Worm (Caenorhabditis elegans) whole organism, young adult: ENCODE results near the gene aakg-5.

Experiments used
- C06A6.2 ChIP-seq: fragments of 200-800 bp; sonication (Bioruptor generic); conservative IDR thresholded peaks from 2 replicates; pipeline ENCODE4 v1.3.6; 2022; ENCODE audit warnings: missing genetic modification characterization, missing compliant biosample characterization
- F10E7.11 ChIP-seq: sonication (generic microtip); optimal IDR thresholded peaks from 2 replicates; lab custom pipeline; 2017; ENCODE audit warnings: mild to moderate bottlenecking, missing genetic modification characterization, moderate library complexity, missing compliant biosample characterization
- F22D6.2 ChIP-seq: sonication (generic microtip); optimal IDR thresholded peaks from 2 replicates; lab custom pipeline; 2016; ENCODE audit warnings: mild to moderate bottlenecking, missing genetic modification characterization, missing compliant biosample characterization
- F23B12.7 ChIP-seq: sonication (generic microtip); optimal IDR thresholded peaks from 2 replicates; lab custom pipeline; 2017; ENCODE audit warnings: missing genetic modification characterization, mild to moderate bottlenecking, missing compliant biosample characterization, antibody characterized with exemption, moderate library complexity; ENCODE audit not compliant: insufficient read depth
- F49E8.2 ChIP-seq: sonication (generic microtip); optimal IDR thresholded peaks from 3 replicates; lab custom pipeline; 2017; ENCODE audit warnings: missing genetic modification characterization, mild to moderate bottlenecking, missing compliant biosample characterization, antibody characterized with exemption, moderate library complexity; ENCODE audit not compliant: insufficient read depth
- F55B11.4 ChIP-seq: sonication (generic microtip); optimal IDR thresholded peaks from 2 replicates; lab custom pipeline; 2016; ENCODE audit warnings: missing compliant biosample characterization, missing genetic modification characterization, borderline replicate concordance; ENCODE audit not compliant: insufficient read depth
- K11D2.4 ChIP-seq: fragments of 200-800 bp; sonication (Bioruptor generic); IDR thresholded peaks from 2 replicates; pipeline ENCODE4 v1.3.6; 2022; ENCODE audit warnings: missing genetic modification reagents, missing genetic modification characterization, missing compliant biosample characterization
- Y53F4B.3 ChIP-seq: fragments of 200-800 bp; sonication (Bioruptor generic); IDR thresholded peaks from 2 replicates; pipeline ENCODE4 v1.3.6; 2022; ENCODE audit warnings: missing genetic modification reagents, missing genetic modification characterization, missing compliant biosample characterization
- Y67H2A.10 ChIP-seq: fragments of 200-800 bp; sonication (Bioruptor generic); conservative IDR thresholded peaks from 2 replicates; pipeline ENCODE4 v1.3.6; 2022; ENCODE audit warnings: missing genetic modification reagents, missing genetic modification characterization, missing compliant biosample characterization
- ZK185.1 ChIP-seq: sonication (generic microtip); optimal IDR thresholded peaks from 2 replicates; lab custom pipeline; 2016; ENCODE audit warnings: mild to moderate bottlenecking, missing genetic modification characterization, missing compliant biosample characterization; ENCODE audit not compliant: poor library complexity, severe bottlenecking
- akir-1 ChIP-seq: fragments of 200-800 bp; sonication (Bioruptor generic); optimal IDR thresholded peaks from 2 replicates; lab custom pipeline; 2018; ENCODE audit warnings: mild to moderate bottlenecking, missing genetic modification characterization, moderate library complexity, missing compliant biosample characterization
- aptf-2 ChIP-seq: fragments of 200-800 bp; sonication (Bioruptor generic); conservative IDR thresholded peaks from 2 replicates; pipeline ENCODE4 v1.3.6; 2022; ENCODE audit warnings: missing genetic modification reagents, missing genetic modification characterization, missing compliant biosample characterization
- attf-3 ChIP-seq: fragments of 200-800 bp; sonication (Bioruptor generic); conservative IDR thresholded peaks from 2 replicates; pipeline ENCODE4 v1.3.6; 2022; ENCODE audit warnings: missing genetic modification reagents, missing genetic modification characterization, missing compliant biosample characterization
- attf-5 ChIP-seq: fragments of 200-800 bp; sonication (Bioruptor generic); optimal IDR thresholded peaks from 2 replicates; lab custom pipeline; 2018; ENCODE audit warnings: mild to moderate bottlenecking, missing genetic modification characterization, missing compliant biosample characterization
- bed-1 ChIP-seq: fragments of 200-800 bp; sonication (Bioruptor generic); IDR thresholded peaks from 2 replicates; pipeline ENCODE4 v1.3.6; 2022; ENCODE audit warnings: missing genetic modification reagents, missing genetic modification characterization, missing compliant biosample characterization
- bed-2 ChIP-seq: fragments of 200-800 bp; sonication (Bioruptor generic); IDR thresholded peaks from 2 replicates; pipeline ENCODE4 v1.3.6; 2022; ENCODE audit warnings: missing genetic modification reagents, missing genetic modification characterization, missing compliant biosample characterization
- ceh-100 ChIP-seq: fragments of 200-800 bp; sonication (Bioruptor generic); IDR thresholded peaks from 2 replicates; pipeline ENCODE4 v1.3.6; 2022; ENCODE audit warnings: missing genetic modification reagents, missing genetic modification characterization, missing compliant biosample characterization
- ceh-91 ChIP-seq: fragments of 200-800 bp; sonication (Bioruptor generic); IDR thresholded peaks from 2 replicates; pipeline ENCODE4 v1.3.6; 2022; ENCODE audit warnings: missing genetic modification reagents, missing genetic modification characterization, missing compliant biosample characterization
- die-1 ChIP-seq: sonication (generic microtip); optimal IDR thresholded peaks from 2 replicates; lab custom pipeline; 2016; ENCODE audit warnings: missing genotype, mild to moderate bottlenecking, missing genetic modification characterization, missing compliant biosample characterization
- egl-44 ChIP-seq: fragments of 200-800 bp; sonication (Bioruptor generic); IDR thresholded peaks from 2 replicates; pipeline ENCODE4 v1.3.6; 2022; ENCODE audit warnings: missing genetic modification reagents, missing genetic modification characterization, missing compliant biosample characterization
- hlh-26 ChIP-seq: fragments of 200-800 bp; sonication (Bioruptor generic); conservative IDR thresholded peaks from 2 replicates; pipeline ENCODE4 v1.3.6; 2022; ENCODE audit warnings: missing genetic modification reagents, missing genetic modification characterization, missing compliant biosample characterization
- hmg-20 ChIP-seq: fragments of 200-800 bp; sonication (Bioruptor generic); IDR thresholded peaks from 2 replicates; pipeline ENCODE4 v1.3.6; 2022; ENCODE audit warnings: missing genetic modification reagents, missing genetic modification characterization, missing compliant biosample characterization
- lag-1 ChIP-seq: fragments of 200-800 bp; sonication (Bioruptor generic); IDR thresholded peaks from 2 replicates; pipeline ENCODE4 v1.3.6; 2022; ENCODE audit warnings: missing genetic modification reagents, missing genetic modification characterization, missing compliant biosample characterization
- lin-40 ChIP-seq: sonication (generic microtip); optimal IDR thresholded peaks from 2 replicates; lab custom pipeline; 2016; ENCODE audit warnings: missing genetic modification characterization, mild to moderate bottlenecking, missing compliant biosample characterization, missing genotype, missing genetic modification reagents
- madf-10 ChIP-seq: sonication (generic microtip); optimal IDR thresholded peaks from 2 replicates; lab custom pipeline; 2016; ENCODE audit warnings: mild to moderate bottlenecking, missing genetic modification characterization, missing compliant biosample characterization
- madf-3 ChIP-seq: fragments of 200-800 bp; sonication (Bioruptor generic); IDR thresholded peaks from 2 replicates; pipeline ENCODE4 v1.3.6; 2022; ENCODE audit warnings: missing genetic modification reagents, missing genetic modification characterization, missing compliant biosample characterization
- madf-6 ChIP-seq: fragments of 200-800 bp; sonication (Bioruptor generic); IDR thresholded peaks from 2 replicates; pipeline ENCODE4 v1.3.6; 2022; ENCODE audit warnings: missing genetic modification reagents, missing genetic modification characterization, missing compliant biosample characterization
- mel-28 ChIP-seq: sonication (generic microtip); optimal IDR thresholded peaks from 2 replicates; lab custom pipeline; 2016; ENCODE audit warnings: borderline replicate concordance, mild to moderate bottlenecking, missing genetic modification characterization, missing compliant biosample characterization
- mes-4 ChIP-seq: sonication (generic microtip); optimal IDR thresholded peaks from 2 replicates; lab custom pipeline; 2016; ENCODE audit warnings: missing genotype, missing genetic modification characterization, missing compliant biosample characterization
- mxl-1 ChIP-seq: sonication (generic microtip); optimal IDR thresholded peaks from 2 replicates; lab custom pipeline; 2016; ENCODE audit warnings: missing genetic modification characterization, missing compliant biosample characterization
- nhr-179 ChIP-seq: sonication (generic microtip); optimal IDR thresholded peaks from 2 replicates; lab custom pipeline; 2016; ENCODE audit warnings: mild to moderate bottlenecking, missing genetic modification characterization, missing compliant biosample characterization
- nhr-27 ChIP-seq: fragments of 200-800 bp; sonication (Bioruptor generic); optimal IDR thresholded peaks from 2 replicates; lab custom pipeline; 2018; ENCODE audit warnings: mild to moderate bottlenecking, missing genetic modification characterization, moderate library complexity, missing compliant biosample characterization
- nhr-80 ChIP-seq: sonication (generic microtip); optimal IDR thresholded peaks from 2 replicates; lab custom pipeline; 2016; ENCODE audit warnings: missing genetic modification characterization, missing compliant biosample characterization
- pbrm-1 ChIP-seq: fragments of 200-800 bp; sonication (Bioruptor generic); IDR thresholded peaks from 2 replicates; pipeline ENCODE4 v1.3.6; 2022; ENCODE audit warnings: missing genetic modification reagents, missing genetic modification characterization, missing compliant biosample characterization
- rcor-1 ChIP-seq: fragments of 200-800 bp; sonication (Bioruptor generic); IDR thresholded peaks from 2 replicates; pipeline ENCODE4 v1.3.6; 2022; ENCODE audit warnings: missing genetic modification reagents, missing genetic modification characterization, missing compliant biosample characterization
- repo-1 ChIP-seq: sonication (generic microtip); optimal IDR thresholded peaks from 2 replicates; lab custom pipeline; 2017; ENCODE audit warnings: mild to moderate bottlenecking, missing genetic modification characterization, missing compliant biosample characterization
- rpc-1 ChIP-seq, 2 experiments: fragments of 150-350 bp in 1 of 2; sonication (generic microtip) in 1 of 2; optimal IDR thresholded peaks; 2 replicates each; lab custom pipeline; 2014 to 2018; ENCODE audit warnings: missing biosample characterization in 1 of 2, missing genetic modification characterization in 1 of 2, missing genetic modification reagents in 1 of 2, missing genotype in 1 of 2
- snpc-1.3 ChIP-seq: sonication (generic microtip); optimal IDR thresholded peaks from 2 replicates; lab custom pipeline; 2017; ENCODE audit warnings: missing genetic modification characterization, mild to moderate bottlenecking, missing compliant biosample characterization, antibody characterized with exemption, moderate library complexity, missing genotype, missing genetic modification reagents; ENCODE audit not compliant: insufficient read depth
- snpc-4 ChIP-seq, 5 experiments: fragments of 150-350 bp in 1 of 5; sonication (generic microtip) in 4 of 5; optimal IDR thresholded peaks; 2 replicates each; lab custom pipeline; 2014 to 2018; ENCODE audit warnings: missing genetic modification characterization in 5 of 5, missing biosample characterization in 3 of 5, antibody characterized with exemption in 2 of 5, mild to moderate bottlenecking in 2 of 5, missing compliant biosample characterization in 2 of 5, missing genotype in 2 of 5, moderate library complexity in 2 of 5, missing genetic modification reagents in 1 of 5
- somi-1 ChIP-seq: fragments of 200-800 bp; sonication (Bioruptor generic); optimal IDR thresholded peaks from 2 replicates; lab custom pipeline; 2018; ENCODE audit warnings: mild to moderate bottlenecking, missing genetic modification characterization, missing compliant biosample characterization
- tbp1 ChIP-seq: fragments of 200-800 bp; sonication (Bioruptor generic); optimal IDR thresholded peaks from 2 replicates; lab custom pipeline; 2018; ENCODE audit warnings: mild to moderate bottlenecking, missing genetic modification characterization, missing compliant biosample characterization
- tbx-9 ChIP-seq: sonication (generic microtip); optimal IDR thresholded peaks from 2 replicates; lab custom pipeline; 2016; ENCODE audit warnings: borderline replicate concordance, missing genetic modification characterization, inconsistent platforms, missing compliant biosample characterization
- tlf-1 ChIP-seq: fragments of 200-800 bp; sonication (Bioruptor generic); optimal IDR thresholded peaks from 2 replicates; lab custom pipeline; 2018; ENCODE audit warnings: mild to moderate bottlenecking, missing genetic modification characterization, missing compliant biosample characterization
- zfh-2 ChIP-seq: fragments of 200-800 bp; sonication (Bioruptor generic); conservative IDR thresholded peaks from 2 replicates; pipeline ENCODE4 v1.3.6; 2022; ENCODE audit warnings: missing genetic modification reagents, missing genetic modification characterization, missing compliant biosample characterization
- ztf-22 ChIP-seq: fragments of 200-800 bp; sonication (Bioruptor generic); optimal IDR thresholded peaks from 2 replicates; lab custom pipeline; 2018; ENCODE audit warnings: mild to moderate bottlenecking, missing genetic modification characterization, moderate library complexity, missing compliant biosample characterization
- ztf-26 ChIP-seq: sonication (generic microtip); optimal IDR thresholded peaks from 2 replicates; lab custom pipeline; 2017; ENCODE audit warnings: missing genetic modification characterization, missing compliant biosample characterization

Gene aakg-5

ce11 chrII:9940430-9940829, 34.5 kb downstream of the aakg-5 start, which contains the start of gene ufd-3 (continued):
- peak; percentile 37 for TF ChIP-seq F22D6.2
- TF ChIP-seq madf-6: peak; percentile 75
- no peak for TF ChIP-seq zfh-2 (GFP tag; lab: Robert Waterston, UW)
- TF ChIP-seq rpc-1 (optimal IDR thresholded peaks at IDR 0.05; lab: Kevin White, UChicago): no peak
- no peak for TF ChIP-seq rpc-1 (tag; optimal IDR thresholded peaks at IDR 0.05; lab: Kevin White, UChicago)
- TF ChIP-seq K11D2.4 (GFP tag; lab: Robert Waterston, UW): peak; percentile 47; the same call in 1 of the 2 replicates
- TF ChIP-seq lin-40 (tag; lab: Kevin White, UChicago): no peak
- TF ChIP-seq lag-1 (GFP tag; lab: Robert Waterston, UW): no peak
- TF ChIP-seq ZK185.1: peak; percentile 93
- TF ChIP-seq somi-1 (GFP tag; lab: Kevin White, UChicago): peak; percentile 51
- TF ChIP-seq F49E8.2 (tag; lab: Kevin White, UChicago): no peak
- no peak for TF ChIP-seq die-1
- TF ChIP-seq snpc-4 (GFP tag; optimal IDR thresholded peaks at IDR 0.05; lab: Kevin White, UChicago): peak; percentile 5
- peak; percentile 9 to 34 (median 24) for TF ChIP-seq snpc-4 (tag; optimal IDR thresholded peaks at IDR 0.05; lab: Kevin White, UChicago)
- TF ChIP-seq F55B11.4 (tag; lab: Kevin White, UChicago): no peak
- TF ChIP-seq aptf-2 (GFP tag; lab: Robert Waterston, UW): peak; percentile 69; the same call in 1 of the 2 replicates
- TF ChIP-seq bed-1: no peak
- TF ChIP-seq Y67H2A.10 (GFP tag; lab: Robert Waterston, UW): peak; percentile 45; the same call in 1 of the 2 replicates
- peak; percentile 33 for TF ChIP-seq nhr-80 (tag; lab: Kevin White, UChicago)
- no peak for TF ChIP-seq ztf-22 (GFP tag; lab: Kevin White, UChicago)
- peak; percentile 23 for TF ChIP-seq ztf-26 (tag; lab: Kevin White, UChicago)
- TF ChIP-seq attf-3 (GFP tag; lab: Robert Waterston, UW): peak; percentile 92
- TF ChIP-seq F10E7.11: peak; percentile 25
- TF ChIP-seq bed-2 (GFP tag; lab: Robert Waterston, UW): peak; percentile 49; the same call in 1 of the 2 replicates
- TF ChIP-seq F23B12.7: peak; percentile 64
- no peak for TF ChIP-seq mes-4 (tag; lab: Kevin White, UChicago)
- TF ChIP-seq C06A6.2 (GFP tag; lab: Robert Waterston, UW): no peak
- TF ChIP-seq mxl-1 (tag; lab: Kevin White, UChicago): no peak
- no peak for TF ChIP-seq hmg-20 (GFP tag; lab: Robert Waterston, UW)
- TF ChIP-seq ceh-91 (GFP tag; lab: Robert Waterston, UW): peak; percentile 19; the same call in 1 of the 2 replicates
- 0 out of 2 replicates have a peak, but pooled peaks have one; percentile 55 for TF ChIP-seq egl-44 (GFP tag; lab: Robert Waterston, UW)
- no peak for TF ChIP-seq nhr-179 (tag; lab: Kevin White, UChicago)
- TF ChIP-seq tbx-9 (tag; lab: Kevin White, UChicago): no peak
- TF ChIP-seq hlh-26 (GFP tag; lab: Robert Waterston, UW): no peak
- TF ChIP-seq madf-10: peak; percentile 47
- TF ChIP-seq mel-28 (tag; lab: Kevin White, UChicago): no peak
- 0 out of 2 replicates have a peak, but pooled peaks have one; percentile 59 for TF ChIP-seq madf-3 (GFP tag; lab: Robert Waterston, UW)
- TF ChIP-seq tlf-1 (GFP tag; lab: Kevin White, UChicago): peak; percentile 45
- peak; percentile 29 for TF ChIP-seq snpc-1.3
- TF ChIP-seq repo-1 (tag; lab: Kevin White, UChicago): peak; percentile 1
- TF ChIP-seq rcor-1 (GFP tag; lab: Robert Waterston, UW): peak; percentile 64; the same call in 1 of the 2 replicates
- TF ChIP-seq nhr-27 (tag; lab: Kevin White, UChicago): peak; percentile 27
- TF ChIP-seq akir-1 (GFP tag; lab: Kevin White, UChicago): peak; percentile 24
- peak; percentile 58 for TF ChIP-seq ceh-100
- peak; percentile 54; the same call in 1 of the 2 replicates for TF ChIP-seq pbrm-1 (GFP tag; lab: Robert Waterston, UW)
- TF ChIP-seq attf-5: peak; percentile 81
- TF ChIP-seq tbp1: peak; percentile 42
- TF ChIP-seq Y53F4B.3 (GFP tag; lab: Robert Waterston, UW): no peak
